Worm (Caenorhabditis elegans) whole organism, L4 larva: ENCODE measurements around the gene F59A6.3.
A peak's percentile ranks its signal among the peaks of the same experiment; 100 is the strongest.

Experiments
- F26F4.8 ChIP-seq: fragments of 200-800 bp; sonication (Bioruptor generic); conservative IDR thresholded peaks from 2 replicates; pipeline ENCODE4 v1.3.6; 2022; ENCODE audit warnings: missing genetic modification characterization, missing compliant biosample characterization
- F37D6.2 ChIP-seq: sonication (generic microtip); optimal IDR thresholded peaks from 2 replicates; lab custom pipeline; 2016; ENCODE audit warnings: mild to moderate bottlenecking, missing genetic modification characterization, missing compliant biosample characterization
- T20F7.1 ChIP-seq: fragments of 200-800 bp; sonication (Bioruptor generic); optimal IDR thresholded peaks from 2 replicates; lab custom pipeline; 2018; ENCODE audit warnings: mild to moderate bottlenecking, missing genetic modification characterization, missing compliant biosample characterization
- T26A8.4 ChIP-seq: fragments of 200-800 bp; sonication (Bioruptor generic); IDR thresholded peaks from 2 replicates; pipeline ENCODE4 v1.3.6; 2022; ENCODE audit warnings: missing genetic modification characterization, missing compliant biosample characterization
- Y48G9A.11 ChIP-seq: fragments of 200-800 bp; sonication (Bioruptor generic); IDR thresholded peaks from 2 replicates; pipeline ENCODE4 v1.3.6; 2022; ENCODE audit warnings: missing genetic modification reagents, missing genetic modification characterization, missing compliant biosample characterization
- Y5F2A.4 ChIP-seq: fragments of 200-800 bp; sonication (Bioruptor generic); optimal IDR thresholded peaks from 2 replicates; lab custom pipeline; 2018; ENCODE audit warnings: mild to moderate bottlenecking, missing genetic modification characterization, missing compliant biosample characterization
- ZK546.5 ChIP-seq, 2 experiments: sonication (generic microtip); optimal IDR thresholded peaks; 2 replicates each; lab custom pipeline; 2017; ENCODE audit warnings: missing biosample characterization in 2 of 2, missing genetic modification characterization in 2 of 2
- aha-1 ChIP-seq: fragments of 150-350 bp; peaks from one replicate; lab custom pipeline; 2014; ENCODE audit warnings: missing biosample characterization, missing genetic modification characterization
- arid-1 ChIP-seq: fragments of 200-800 bp; sonication (Bioruptor generic); conservative IDR thresholded peaks from 2 replicates; pipeline ENCODE4 v1.3.6; 2022; ENCODE audit warnings: missing genetic modification reagents, missing genetic modification characterization, missing compliant biosample characterization
- cey-2 ChIP-seq: sonication (generic microtip); optimal IDR thresholded peaks from 3 replicates; lab custom pipeline; 2017; ENCODE audit warnings: missing genetic modification characterization, mild to moderate bottlenecking, missing compliant biosample characterization, antibody characterized with exemption, borderline replicate concordance; ENCODE audit not compliant: insufficient read depth
- dmd-6 ChIP-seq: fragments of 200-800 bp; sonication (Bioruptor generic); IDR thresholded peaks from 2 replicates; pipeline ENCODE4 v1.3.6; 2022; ENCODE audit warnings: missing genetic modification reagents, missing genetic modification characterization, missing compliant biosample characterization
- dpl-1 ChIP-seq: fragments of 150-350 bp; optimal IDR thresholded peaks from 2 replicates; lab custom pipeline; 2014; ENCODE audit warnings: missing biosample characterization, missing genetic modification reagents, missing genetic modification characterization
- duxl-1 ChIP-seq: sonication (generic microtip); optimal IDR thresholded peaks from 2 replicates; lab custom pipeline; 2016; ENCODE audit warnings: mild to moderate bottlenecking, missing genetic modification characterization, moderate library complexity, missing compliant biosample characterization; ENCODE audit not compliant: poor library complexity
- fkh-10 ChIP-seq: fragments of 150-350 bp; optimal IDR thresholded peaks from 2 replicates; lab custom pipeline; 2014; ENCODE audit warnings: missing biosample characterization, missing genetic modification reagents, missing genetic modification characterization
- hif-1 ChIP-seq, 2 experiments: sonication (generic microtip); optimal IDR thresholded peaks; 2 replicates each; lab custom pipeline; 2016 to 2017; ENCODE audit warnings: missing compliant biosample characterization in 2 of 2, missing genetic modification characterization in 2 of 2, missing genetic modification reagents in 2 of 2, missing genotype in 2 of 2, mild to moderate bottlenecking in 1 of 2
- hlh-11 ChIP-seq: fragments of 200-800 bp; sonication (Bioruptor generic); optimal IDR thresholded peaks from 2 replicates; lab custom pipeline; 2018; ENCODE audit warnings: mild to moderate bottlenecking, missing genetic modification characterization, missing compliant biosample characterization
- hlh-30 ChIP-seq: sonication (generic microtip); optimal IDR thresholded peaks from 2 replicates; lab custom pipeline; 2017; ENCODE audit warnings: antibody characterized with exemption, mild to moderate bottlenecking, missing genetic modification characterization, missing compliant biosample characterization; ENCODE audit not compliant: insufficient read depth
- hmg-1.1 ChIP-seq: fragments of 200-800 bp; sonication (Bioruptor generic); IDR thresholded peaks from 2 replicates; pipeline ENCODE4 v1.3.6; 2022; ENCODE audit warnings: missing genetic modification reagents, missing genetic modification characterization, missing compliant biosample characterization
- jun-1 ChIP-seq: fragments of 150-350 bp; optimal IDR thresholded peaks from 2 replicates; lab custom pipeline; 2014; ENCODE audit warnings: missing biosample characterization, missing genetic modification reagents, missing genetic modification characterization
- lin-1 ChIP-seq: fragments of 200-800 bp; sonication (Bioruptor generic); IDR thresholded peaks from 2 replicates; pipeline ENCODE4 v1.3.6; 2022; ENCODE audit warnings: missing genetic modification reagents, missing genetic modification characterization, missing compliant biosample characterization
- lin-15B ChIP-seq: fragments of 150-350 bp; sonication (generic microtip); optimal IDR thresholded peaks from 3 replicates; lab custom pipeline; 2014; ENCODE audit warnings: missing biosample characterization, missing genetic modification characterization
- lin-38 ChIP-seq: fragments of 200-800 bp; sonication (Bioruptor generic); IDR thresholded peaks from 2 replicates; pipeline ENCODE4 v1.3.6; 2022; ENCODE audit warnings: missing genetic modification reagents, missing genetic modification characterization, missing compliant biosample characterization
- lin-39 ChIP-seq: fragments of 150-350 bp; optimal IDR thresholded peaks from 2 replicates; lab custom pipeline; 2014; ENCODE audit warnings: missing biosample characterization, missing genetic modification reagents, missing genetic modification characterization
- lir-3 ChIP-seq: sonication (generic microtip); optimal IDR thresholded peaks from 2 replicates; lab custom pipeline; 2016; ENCODE audit warnings: mild to moderate bottlenecking, missing genetic modification characterization, missing compliant biosample characterization
- lsy-2 ChIP-seq, 2 experiments: fragments of 150-350 bp in 1 of 2; sonication (generic microtip) in 1 of 2; optimal IDR thresholded peaks; 2 replicates each; lab custom pipeline; 2014 to 2017; ENCODE audit warnings: missing biosample characterization in 2 of 2, missing genetic modification characterization in 2 of 2
- madf-9 ChIP-seq: fragments of 200-800 bp; sonication (Bioruptor generic); conservative IDR thresholded peaks from 2 replicates; pipeline ENCODE4 v1.3.6; 2022; ENCODE audit warnings: missing genetic modification reagents, missing genetic modification characterization, missing compliant biosample characterization
- mep-1 ChIP-seq: fragments of 150-350 bp; sonication (generic microtip); optimal IDR thresholded peaks from 3 replicates; lab custom pipeline; 2014; ENCODE audit warnings: missing biosample characterization, missing genetic modification characterization
- mes-2 ChIP-seq: sonication (generic microtip); optimal IDR thresholded peaks from 2 replicates; lab custom pipeline; 2016; ENCODE audit warnings: missing genotype, mild to moderate bottlenecking, missing genetic modification characterization, missing compliant biosample characterization; ENCODE audit not compliant: poor library complexity, severe bottlenecking
- nhr-11 ChIP-seq: fragments of 150-350 bp; optimal IDR thresholded peaks from 2 replicates; lab custom pipeline; 2014; ENCODE audit warnings: missing biosample characterization, missing genetic modification characterization
- nhr-25 ChIP-seq: sonication (generic microtip); optimal IDR thresholded peaks from 2 replicates; lab custom pipeline; 2017; ENCODE audit warnings: missing genetic modification characterization, mild to moderate bottlenecking, missing compliant biosample characterization, antibody characterized with exemption, moderate library complexity, borderline replicate concordance; ENCODE audit not compliant: insufficient read depth
- nhr-42 ChIP-seq: fragments of 200-800 bp; sonication (Bioruptor generic); IDR thresholded peaks from 2 replicates; pipeline ENCODE4 v1.3.6; 2022; ENCODE audit warnings: missing genetic modification characterization, missing compliant biosample characterization
- nhr-6 ChIP-seq: fragments of 150-350 bp; optimal IDR thresholded peaks from 2 replicates; lab custom pipeline; 2014; ENCODE audit warnings: missing biosample characterization, missing genetic modification characterization
- nhr-76 ChIP-seq: fragments of 150-350 bp; optimal IDR thresholded peaks from 2 replicates; lab custom pipeline; 2014; ENCODE audit warnings: missing biosample characterization, missing genetic modification characterization
- pha-4 ChIP-seq, 2 experiments: fragments of 150-350 bp in 1 of 2; fragments of 200-800 bp in 1 of 2; sonication (Bioruptor generic) in 1 of 2; IDR thresholded peaks in 1 of 2; optimal IDR thresholded peaks in 1 of 2; 2 replicates each; pipeline versions ENCODE4 v1.3.6 to Lab custom; 2014 to 2022; ENCODE audit warnings: missing genetic modification characterization in 2 of 2, missing genetic modification reagents in 2 of 2, missing biosample characterization in 1 of 2, missing compliant biosample characterization in 1 of 2
- rbr-2 ChIP-seq: sonication (generic microtip); optimal IDR thresholded peaks from 2 replicates; lab custom pipeline; 2016; ENCODE audit warnings: missing genotype, missing genetic modification characterization, missing compliant biosample characterization
- snpc-4 ChIP-seq: fragments of 150-350 bp; optimal IDR thresholded peaks from 2 replicates; lab custom pipeline; 2014; ENCODE audit warnings: missing biosample characterization, missing genetic modification characterization
- spr-1 ChIP-seq: sonication (generic microtip); optimal IDR thresholded peaks from 2 replicates; lab custom pipeline; 2016; ENCODE audit warnings: mild to moderate bottlenecking, missing genetic modification characterization, missing compliant biosample characterization
- spr-3 ChIP-seq: fragments of 200-800 bp; sonication (Bioruptor generic); optimal IDR thresholded peaks from 2 replicates; lab custom pipeline; 2018; ENCODE audit warnings: mild to moderate bottlenecking, missing genetic modification characterization, missing compliant biosample characterization
- unc-130 ChIP-seq: sonication (generic microtip); optimal IDR thresholded peaks from 2 replicates; lab custom pipeline; 2016; ENCODE audit warnings: missing genetic modification reagents, missing genetic modification characterization, missing compliant biosample characterization
- unc-62 ChIP-seq, 3 experiments: fragments of 150-350 bp in 1 of 3; sonication (generic microtip); optimal IDR thresholded peaks in 2 of 3; peaks in 1 of 3; 1 replicate in 1 of 3; 2 replicates in 2 of 3; lab custom pipeline; 2014 to 2017; ENCODE audit warnings: missing biosample characterization in 3 of 3, missing genetic modification characterization in 3 of 3, missing genetic modification reagents in 3 of 3, missing genotype in 1 of 3
- zag-1 ChIP-seq: fragments of 150-350 bp; optimal IDR thresholded peaks from 2 replicates; lab custom pipeline; 2014; ENCODE audit warnings: missing biosample characterization, missing genetic modification characterization
- zip-2 ChIP-seq: fragments of 150-350 bp; optimal IDR thresholded peaks from 2 replicates; lab custom pipeline; 2014; ENCODE audit warnings: missing biosample characterization, missing genetic modification characterization

The F59A6.3 gene

ce11 chrII:4994939-4995338 is 13.2 kb upstream of the F59A6.3 start, which contains the start of gene rnh-1.0:
Gene rnh-1.0 (plus strand): TSS chrII:4995327.
- peak; percentile 20 for TF ChIP-seq hlh-30 (tag; lab: Kevin White, UChicago)
- no peak for TF ChIP-seq lin-38 (GFP tag; lab: Robert Waterston, UW)
- TF ChIP-seq dmd-6 (GFP tag; lab: Robert Waterston, UW): peak; percentile 7; the same call in 1 of the 2 replicates

ce11 chrII:4998657-4999056 is 9.5 kb upstream of the F59A6.3 start, which contains the start of gene F59A6.11:
Gene F59A6.11 (minus strand): TSS chrII:4998757.
- TF ChIP-seq zag-1 (tag; lab: Kevin White, UChicago) (no peak), mep-1 (tag; lab: Kevin White, UChicago) (no peak), Y48G9A.11 (GFP tag; lab: Robert Waterston, UW) (no peak), cey-2 (tag; lab: Kevin White, UChicago) (no peak), jun-1 (no peak), nhr-76 (no peak), T20F7.1 (GFP tag; lab: Kevin White, UChicago) (no peak), lin-15B (tag; lab: Kevin White, UChicago) (no peak), lir-3 (tag; lab: Kevin White, UChicago) (no peak), lin-39 (tag; lab: Kevin White, UChicago) (no peak)

ce11 chrII:4999122-4999521 is 9.0 kb upstream of the F59A6.3 start, which contains the start of gene citk-2:
Gene citk-2 (plus strand): TSS chrII:4999520.
- TF ChIP-seq Y5F2A.4 (GFP tag; lab: Kevin White, UChicago): no peak
- TF ChIP-seq mes-2 (tag; lab: Kevin White, UChicago): peak; percentile 93
- TF ChIP-seq nhr-6 (tag; lab: Kevin White, UChicago): peak; percentile 54
- peak; percentile 42 for TF ChIP-seq zip-2 (tag; lab: Kevin White, UChicago)
- peak; percentile 100 for TF ChIP-seq dpl-1
- TF ChIP-seq Y48G9A.11 (GFP tag; lab: Robert Waterston, UW): no peak
- peak; percentile 90 for TF ChIP-seq hmg-1.1 (GFP tag; lab: Robert Waterston, UW)
- TF ChIP-seq nhr-42 (GFP tag; lab: Robert Waterston, UW): peak; percentile 84
- TF ChIP-seq T26A8.4 (GFP tag; lab: Robert Waterston, UW): peak; percentile 79
- TF ChIP-seq nhr-25: peak; percentile 26
- TF ChIP-seq unc-62 (GFP tag; optimal IDR thresholded peaks at IDR 0.05 in 1 of 2; lab: Kevin White, UChicago): peak in 1 of 2 experiments; percentile 91
- no peak for TF ChIP-seq unc-62 (tag; optimal IDR thresholded peaks at IDR 0.05; lab: Kevin White, UChicago)
- TF ChIP-seq madf-9 (GFP tag; lab: Robert Waterston, UW): peak; percentile 68
- peak; percentile 97 for TF ChIP-seq aha-1 (tag; lab: Kevin White, UChicago)
- TF ChIP-seq ZK546.5 (tag; optimal IDR thresholded peaks at IDR 0.05; lab: Kevin White, UChicago): no peak
- TF ChIP-seq hif-1 (tag; optimal IDR thresholded peaks at IDR 0.05; lab: Kevin White, UChicago): peak in 1 of 2 experiments; percentile 34
- TF ChIP-seq F37D6.2 (tag; lab: Kevin White, UChicago): peak; percentile 29
- no peak for TF ChIP-seq rbr-2 (tag; lab: Kevin White, UChicago)
- TF ChIP-seq unc-130 (GFP tag; lab: Kevin White, UChicago): no peak
- no peak for TF ChIP-seq lin-15B (tag; lab: Kevin White, UChicago)
- peak; percentile 66 for TF ChIP-seq hlh-11 (tag; lab: Kevin White, UChicago)
- TF ChIP-seq snpc-4 (tag; lab: Kevin White, UChicago): no peak
- TF ChIP-seq spr-3 (GFP tag; lab: Kevin White, UChicago): peak; percentile 47
- no peak for TF ChIP-seq lir-3 (tag; lab: Kevin White, UChicago)
- TF ChIP-seq spr-1: peak; percentile 45
- no peak for TF ChIP-seq lsy-2 (tag; optimal IDR thresholded peaks at IDR 0.05; lab: Kevin White, UChicago)
- peak; percentile 68; the same call in 1 of the 2 replicates for TF ChIP-seq lin-1 (GFP tag; lab: Robert Waterston, UW)
- TF ChIP-seq F26F4.8: no peak
- TF ChIP-seq dmd-6 (GFP tag; lab: Robert Waterston, UW): peak; percentile 62
- TF ChIP-seq nhr-11 (tag; lab: Kevin White, UChicago): peak; percentile 74
- no peak for TF ChIP-seq pha-4 (GFP tag; IDR thresholded peaks at IDR 0.05; lab: Robert Waterston, UW)
- peak; percentile 79 for TF ChIP-seq pha-4 (tag; optimal IDR thresholded peaks at IDR 0.05; lab: Kevin White, UChicago)
- no peak for TF ChIP-seq arid-1 (GFP tag; lab: Robert Waterston, UW)
- peak; percentile 30 for TF ChIP-seq fkh-10
- peak; percentile 57 for TF ChIP-seq jun-1
- peak; percentile 74 for TF ChIP-seq duxl-1 (tag; lab: Kevin White, UChicago)
